Worm (Caenorhabditis elegans): ENCODE results near the gene gcy-27.
A peak's percentile ranks its signal among the peaks of the same experiment; 100 is the strongest.

The gcy-27 gene

ce11 chrIV:17448319-17448718 lies 11.9 kb upstream of the gcy-27 start:
- TF ChIP-seq ceh-16 (tag; optimal IDR thresholded peaks at IDR 0.05) (no peak), elt-3 (tag; optimal IDR thresholded peaks at IDR 0.05) (no peak), F13H6.1 (tag; optimal IDR thresholded peaks at IDR 0.05) (peak; percentile 32)

- TF ChIP-seq blmp-1 (tag; optimal IDR thresholded peaks at IDR 0.05; ENCODE audit: insufficient read depth), result peak; percentile 35
- TF ChIP-seq lin-13 (GFP tag; optimal IDR thresholded peaks at IDR 0.05), result no peak
- TF ChIP-seq mbf-1 (tag; optimal IDR thresholded peaks at IDR 0.05), result no peak
- TF ChIP-seq sma-9 (GFP tag; optimal IDR thresholded peaks at IDR 0.05), result peak; percentile 56
- TF ChIP-seq sma-9 (tag; optimal IDR thresholded peaks at IDR 0.05), result no peak
- TF ChIP-seq ztf-1 (GFP tag; conservative IDR thresholded peaks at IDR 0.05), result no peak
- TF ChIP-seq nhr-129 (tag; optimal IDR thresholded peaks at IDR 0.05), result no peak
- TF ChIP-seq unc-39 (tag; optimal IDR thresholded peaks at IDR 0.05), result no peak
- TF ChIP-seq nhr-12 (tag; optimal IDR thresholded peaks at IDR 0.05), result no peak
- no peak for TF ChIP-seq C34F6.9 (tag; optimal IDR thresholded peaks at IDR 0.05)
- peak; percentile 35 for TF ChIP-seq crh-2 (tag; optimal IDR thresholded peaks at IDR 0.05)
- no peak for TF ChIP-seq nhr-10 (tag; optimal IDR thresholded peaks at IDR 0.05)
- no peak for TF ChIP-seq F13H6.1 (tag; optimal IDR thresholded peaks at IDR 0.05)
- no peak for TF ChIP-seq lin-39 (tag; optimal IDR thresholded peaks at IDR 0.05)
- no peak for TF ChIP-seq peb-1 (tag; optimal IDR thresholded peaks at IDR 0.05)
- TF ChIP-seq gmeb-1 (tag; optimal IDR thresholded peaks at IDR 0.05), result no peak
- TF ChIP-seq lsy-2 (tag; optimal IDR thresholded peaks at IDR 0.05), result no peak
- peak; percentile 29 for TF ChIP-seq nhr-21 (tag; optimal IDR thresholded peaks at IDR 0.05)
- TF ChIP-seq lin-11 (tag; optimal IDR thresholded peaks at IDR 0.05), result no peak
- no peak for TF ChIP-seq aly-2 (tag; optimal IDR thresholded peaks at IDR 0.05)
- no peak for TF ChIP-seq sem-4 (tag; optimal IDR thresholded peaks at IDR 0.05)
- TF ChIP-seq elt-3 (tag; optimal IDR thresholded peaks at IDR 0.05), result no peak
- no peak for TF ChIP-seq skn-1 (tag; optimal IDR thresholded peaks at IDR 0.05)
- TF ChIP-seq nhr-25 (tag; optimal IDR thresholded peaks at IDR 0.05), result peak; percentile 69
- TF ChIP-seq sma-3 (GFP tag; optimal IDR thresholded peaks at IDR 0.05), result peak; percentile 57
- TF ChIP-seq nhr-6 (tag; optimal IDR thresholded peaks at IDR 0.05), result no peak
- TF ChIP-seq ceh-16 (tag; optimal IDR thresholded peaks at IDR 0.05), result no peak
- TF ChIP-seq egl-27 (tag; optimal IDR thresholded peaks at IDR 0.05), result no peak
- TF ChIP-seq mab-5 (tag; optimal IDR thresholded peaks at IDR 0.05), result no peak
- no peak for TF ChIP-seq zag-1 (tag; optimal IDR thresholded peaks at IDR 0.05)
- no peak for TF ChIP-seq ztf-11 (tag; optimal IDR thresholded peaks at IDR 0.05)
- no peak for TF ChIP-seq snpc-4 (tag; optimal IDR thresholded peaks at IDR 0.05)
- TF ChIP-seq fos-1 (tag; optimal IDR thresholded peaks at IDR 0.05), result peak; percentile 6
- no peak for TF ChIP-seq dmd-4 (tag; optimal IDR thresholded peaks at IDR 0.05)
- TF ChIP-seq R02D3.7 (tag; optimal IDR thresholded peaks at IDR 0.05), result no peak
- TF ChIP-seq unc-62 (GFP tag; optimal IDR thresholded peaks at IDR 0.05), result no peak
- no peak for TF ChIP-seq nhr-77 (tag; optimal IDR thresholded peaks at IDR 0.05)
Measured at ce11 chrIV:17442503-17442902, 6.1 kb upstream of the gcy-27 start, which contains the start of gene F11E6.11. TSS of gene F11E6.11 (plus strand) at chrIV:17442827.

ce11 chrIV:17441260-17441659 lies 4.8 kb upstream of the gcy-27 start:
- peak; percentile 54 for TF ChIP-seq sma-9 (GFP tag; optimal IDR thresholded peaks at IDR 0.05)
- no peak for TF ChIP-seq sma-9 (tag; optimal IDR thresholded peaks at IDR 0.05)
- TF ChIP-seq nhr-25 (tag; optimal IDR thresholded peaks at IDR 0.05), result peak; percentile 50
- TF ChIP-seq nhr-129 (tag; optimal IDR thresholded peaks at IDR 0.05), result no peak

- no peak for TF ChIP-seq lin-39 (tag; optimal IDR thresholded peaks at IDR 0.05)
- no peak for TF ChIP-seq alr-1 (tag; optimal IDR thresholded peaks at IDR 0.05)
- TF ChIP-seq C34F6.9 (tag; optimal IDR thresholded peaks at IDR 0.05), result no peak
- peak; percentile 44 for TF ChIP-seq gmeb-1 (tag; optimal IDR thresholded peaks at IDR 0.05)
- no peak for TF ChIP-seq nhr-6 (tag; optimal IDR thresholded peaks at IDR 0.05)
- no peak for TF ChIP-seq nhr-129 (tag; optimal IDR thresholded peaks at IDR 0.05)
- TF ChIP-seq mbf-1 (tag; optimal IDR thresholded peaks at IDR 0.05), result no peak
- TF ChIP-seq unc-55 (GFP tag; optimal IDR thresholded peaks at IDR 0.05), result no peak
- TF ChIP-seq fos-1 (tag; optimal IDR thresholded peaks at IDR 0.05), result peak; percentile 36
- no peak for TF ChIP-seq mdl-1 (tag; optimal IDR thresholded peaks at IDR 0.05)
- TF ChIP-seq nhr-77 (tag; optimal IDR thresholded peaks at IDR 0.05), result no peak
- no peak for TF ChIP-seq unc-62 (GFP tag; optimal IDR thresholded peaks at IDR 0.05)
- TF ChIP-seq ztf-11 (tag; optimal IDR thresholded peaks at IDR 0.05), result no peak
- no peak for TF ChIP-seq lin-11 (tag; optimal IDR thresholded peaks at IDR 0.05)
- no peak for TF ChIP-seq ama-1 (optimal IDR thresholded peaks at IDR 0.05)
- no peak for TF ChIP-seq sma-3 (GFP tag; optimal IDR thresholded peaks at IDR 0.05)
- TF ChIP-seq sma-9 (GFP tag; optimal IDR thresholded peaks at IDR 0.05), result no peak
- TF ChIP-seq sma-9 (tag; optimal IDR thresholded peaks at IDR 0.05), result no peak
Measured at ce11 chrIV:17440417-17440816, 4.0 kb upstream of the gcy-27 start, which contains the start of gene F08A7.1. TSS of gene F08A7.1 (plus strand) at chrIV:17440607.

Data from whole organism, L2 larva.